Worm (Caenorhabditis elegans) whole organism, L4/young adult: ENCODE data around the gene C45H4.18.

Source experiments
- W03F9.2 ChIP-seq: fragments of 150-350 bp; optimal IDR thresholded peaks from 2 replicates; lab custom pipeline; 2014; ENCODE audit warnings: missing biosample characterization, missing genetic modification characterization
- dao-5 ChIP-seq: sonication (generic microtip); optimal IDR thresholded peaks from 2 replicates; lab custom pipeline; 2016; ENCODE audit warnings: missing genotype, missing genetic modification characterization, moderate library complexity, missing compliant biosample characterization
- him-1 ChIP-seq: sonication (generic microtip); optimal IDR thresholded peaks from 2 replicates; lab custom pipeline; 2016; ENCODE audit warnings: missing genotype, missing genetic modification reagents, missing genetic modification characterization, missing compliant biosample characterization

Gene C45H4.18

ce11 chrV:2221764-2222163 is 46.4 kb downstream of the C45H4.18 start, which contains the start of gene nhr-128:
TSS of gene nhr-128 (plus strand) at chrV:2222064.
- TF ChIP-seq W03F9.2 (no peak), him-1 (no peak), dao-5 (tag; lab: Kevin White, UChicago) (no peak)

ce11 chrV:2225130-2225529 is 49.8 kb downstream of the C45H4.18 start, which contains the start of gene nhr-103:
TSS of gene nhr-103 (plus strand) at chrV:2225430.
- TF ChIP-seq dao-5 (tag; lab: Kevin White, UChicago) (no peak), him-1 (no peak), W03F9.2 (no peak)

ce11 chrV:2226903-2227302 is 51.6 kb downstream of the C45H4.18 start, which contains the start of gene nhr-18:
TSS of gene nhr-18 (plus strand) at chrV:2227203.
- no peak for TF ChIP-seq W03F9.2
- no peak for TF ChIP-seq dao-5 (tag; lab: Kevin White, UChicago)
